Fruit fly (Drosophila melanogaster) whole organism: ENCODE measurements around the gene Mgat4b.

Experiments used
- pan ChIP-seq: fragments of >200 bp; optimal IDR thresholded peaks from 2 replicates; lab custom pipeline; 2017
- psq ChIP-seq: fragments of >200 bp; optimal IDR thresholded peaks from 2 replicates; lab custom pipeline; 2017
- usp ChIP-seq: fragments of >200 bp; optimal IDR thresholded peaks from 2 replicates; lab custom pipeline; 2017; ENCODE audit warnings: missing biosample characterization, missing genetic modification characterization, mixed read lengths

- TF ChIP-seq usp (no peak), pan (lab: Kevin White, UChicago) (no peak), psq (lab: Kevin White, UChicago) (no peak)
Measured at dm6 chr3L:14803236-14803635, 34.2 kb upstream of the Mgat4b start, which contains the start of gene gnu.
